Worm (Caenorhabditis elegans) whole organism, mixed stage, embryonic: Measurements from ENCODE around the gene C34E11.4.

Source experiments
- M03D4.4 ChIP-seq: sonication (generic microtip); optimal IDR thresholded peaks from 2 replicates; lab custom pipeline; 2017; ENCODE audit warnings: mild to moderate bottlenecking, missing genetic modification characterization, missing compliant biosample characterization
- bed-3 ChIP-seq: fragments of 200-800 bp; sonication (Bioruptor generic); optimal IDR thresholded peaks from 3 replicates; lab custom pipeline; 2018; ENCODE audit warnings: mild to moderate bottlenecking, missing genetic modification characterization, moderate library complexity, missing compliant biosample characterization
- blmp-1 ChIP-seq: fragments of 150-350 bp; optimal IDR thresholded peaks from 2 replicates; lab custom pipeline; 2014; ENCODE audit warnings: missing biosample characterization, missing genetic modification characterization
- ceh-39 ChIP-seq: fragments of 150-350 bp; optimal IDR thresholded peaks from 2 replicates; lab custom pipeline; 2014; ENCODE audit warnings: missing biosample characterization, missing genetic modification characterization
- ceh-43 ChIP-seq: fragments of 200-800 bp; sonication (Bioruptor generic); optimal IDR thresholded peaks from 2 replicates; lab custom pipeline; 2018; ENCODE audit warnings: mild to moderate bottlenecking, missing genetic modification characterization, moderate library complexity, missing compliant biosample characterization
- ceh-83 ChIP-seq: fragments of 200-800 bp; sonication (Bioruptor generic); optimal IDR thresholded peaks from 2 replicates; lab custom pipeline; 2018; ENCODE audit warnings: mild to moderate bottlenecking, missing genetic modification characterization, missing compliant biosample characterization
- ces-1 ChIP-seq: fragments of 150-350 bp; optimal IDR thresholded peaks from 2 replicates; lab custom pipeline; 2014; ENCODE audit warnings: missing biosample characterization, missing genetic modification reagents, missing genetic modification characterization
- cnd-1 ChIP-seq: fragments of 200-800 bp; sonication (Bioruptor generic); optimal IDR thresholded peaks from 2 replicates; lab custom pipeline; 2018; ENCODE audit warnings: mild to moderate bottlenecking, missing genetic modification characterization, missing compliant biosample characterization
- drap-1 ChIP-seq: fragments of 200-800 bp; sonication (Bioruptor generic); optimal IDR thresholded peaks from 3 replicates; lab custom pipeline; 2018; ENCODE audit warnings: mild to moderate bottlenecking, missing genetic modification characterization, missing compliant biosample characterization
- elt-1 ChIP-seq: sonication (generic microtip); optimal IDR thresholded peaks from 2 replicates; lab custom pipeline; 2017; ENCODE audit warnings: missing genetic modification characterization, mild to moderate bottlenecking, missing compliant biosample characterization, antibody characterized with exemption, moderate library complexity, borderline replicate concordance; ENCODE audit not compliant: insufficient read depth
- elt-3 ChIP-seq: fragments of 150-350 bp; optimal IDR thresholded peaks from 2 replicates; lab custom pipeline; 2014; ENCODE audit warnings: missing biosample characterization, missing genetic modification characterization
- flh-1 ChIP-seq: fragments of 200-800 bp; sonication (Bioruptor generic); optimal IDR thresholded peaks from 2 replicates; lab custom pipeline; 2018; ENCODE audit warnings: mild to moderate bottlenecking, missing genetic modification characterization, moderate library complexity, missing compliant biosample characterization
- ham-2 ChIP-seq: fragments of 200-800 bp; sonication (Bioruptor generic); optimal IDR thresholded peaks from 2 replicates; lab custom pipeline; 2018; ENCODE audit warnings: mild to moderate bottlenecking, missing genetic modification characterization, missing compliant biosample characterization
- hlh-1 ChIP-seq: fragments of 150-350 bp; optimal IDR thresholded peaks from 2 replicates; lab custom pipeline; 2014; ENCODE audit warnings: missing biosample characterization, missing genetic modification reagents, missing genetic modification characterization
- lin-13 ChIP-seq: fragments of 150-350 bp; optimal IDR thresholded peaks from 2 replicates; lab custom pipeline; 2014; ENCODE audit warnings: missing biosample characterization, missing genetic modification characterization
- lin-32 ChIP-seq: fragments of 200-800 bp; sonication (Bioruptor generic); optimal IDR thresholded peaks from 2 replicates; lab custom pipeline; 2018; ENCODE audit warnings: mild to moderate bottlenecking, missing genetic modification characterization, missing compliant biosample characterization
- lsy-2 ChIP-seq: fragments of 150-350 bp; optimal IDR thresholded peaks from 2 replicates; lab custom pipeline; 2014; ENCODE audit warnings: missing biosample characterization, missing genetic modification characterization
- mab-5 ChIP-seq: fragments of 150-350 bp; optimal IDR thresholded peaks from 2 replicates; lab custom pipeline; 2014; ENCODE audit warnings: missing biosample characterization, missing genetic modification characterization
- mep-1 ChIP-seq: fragments of 150-350 bp; optimal IDR thresholded peaks from 2 replicates; lab custom pipeline; 2017; ENCODE audit warnings: missing biosample characterization, missing genetic modification reagents, missing genetic modification characterization, inconsistent platforms
- mls-2 ChIP-seq: sonication (generic microtip); optimal IDR thresholded peaks from 2 replicates; lab custom pipeline; 2016; ENCODE audit warnings: mild to moderate bottlenecking, missing genetic modification characterization, moderate library complexity, missing compliant biosample characterization
- nhr-12 ChIP-seq: fragments of 150-350 bp; optimal IDR thresholded peaks from 2 replicates; lab custom pipeline; 2014; ENCODE audit warnings: missing biosample characterization, missing genetic modification characterization
- nhr-2 ChIP-seq: fragments of 150-350 bp; optimal IDR thresholded peaks from 2 replicates; lab custom pipeline; 2014; ENCODE audit warnings: missing biosample characterization, missing genetic modification characterization
- nhr-237 ChIP-seq: fragments of 150-350 bp; optimal IDR thresholded peaks from 2 replicates; lab custom pipeline; 2014; ENCODE audit warnings: missing biosample characterization, missing genetic modification characterization
- nhr-28 ChIP-seq: fragments of 150-350 bp; optimal IDR thresholded peaks from 2 replicates; lab custom pipeline; 2014; ENCODE audit warnings: missing biosample characterization, missing genetic modification characterization
- nhr-76 ChIP-seq: sonication (generic microtip); optimal IDR thresholded peaks from 2 replicates; lab custom pipeline; 2017; ENCODE audit warnings: missing biosample characterization, missing genetic modification characterization
- pha-4 ChIP-seq: fragments of 150-350 bp; optimal IDR thresholded peaks from 2 replicates; lab custom pipeline; 2018; ENCODE audit warnings: missing biosample characterization, missing genetic modification reagents, missing genetic modification characterization
- sem-2 ChIP-seq: fragments of 200-800 bp; sonication (Bioruptor generic); optimal IDR thresholded peaks from 2 replicates; lab custom pipeline; 2018; ENCODE audit warnings: mild to moderate bottlenecking, missing genetic modification characterization, missing compliant biosample characterization
- snpc-4 ChIP-seq: fragments of 150-350 bp; optimal IDR thresholded peaks from 2 replicates; lab custom pipeline; 2014; ENCODE audit warnings: missing biosample characterization, missing genetic modification characterization
- sptf-1 ChIP-seq: sonication (generic microtip); optimal IDR thresholded peaks from 2 replicates; lab custom pipeline; 2017; ENCODE audit warnings: mild to moderate bottlenecking, missing genetic modification characterization, moderate library complexity, missing compliant biosample characterization
- tbx-8 ChIP-seq: fragments of 200-800 bp; sonication (Bioruptor generic); optimal IDR thresholded peaks from 2 replicates; lab custom pipeline; 2018; ENCODE audit warnings: mild to moderate bottlenecking, missing genetic modification characterization, moderate library complexity, missing compliant biosample characterization
- unc-120 ChIP-seq: sonication (generic microtip); optimal IDR thresholded peaks from 2 replicates; lab custom pipeline; 2017; ENCODE audit warnings: missing genetic modification characterization, missing compliant biosample characterization; ENCODE audit not compliant: poor library complexity, severe bottlenecking
- unc-39 ChIP-seq: fragments of 150-350 bp; optimal IDR thresholded peaks from 2 replicates; lab custom pipeline; 2014; ENCODE audit warnings: missing biosample characterization, missing genetic modification characterization
- unc-62 ChIP-seq: fragments of 150-350 bp; optimal IDR thresholded peaks from 2 replicates; lab custom pipeline; 2014; ENCODE audit warnings: missing biosample characterization, missing genetic modification reagents, missing genetic modification characterization
- zip-8 ChIP-seq: fragments of 150-350 bp; optimal IDR thresholded peaks from 2 replicates; lab custom pipeline; 2014; ENCODE audit warnings: missing biosample characterization, missing genetic modification characterization
- ztf-11 ChIP-seq: fragments of 150-350 bp; optimal IDR thresholded peaks from 2 replicates; lab custom pipeline; 2014; ENCODE audit warnings: missing biosample characterization, missing genetic modification characterization

The C34E11.4 gene

DNA sequence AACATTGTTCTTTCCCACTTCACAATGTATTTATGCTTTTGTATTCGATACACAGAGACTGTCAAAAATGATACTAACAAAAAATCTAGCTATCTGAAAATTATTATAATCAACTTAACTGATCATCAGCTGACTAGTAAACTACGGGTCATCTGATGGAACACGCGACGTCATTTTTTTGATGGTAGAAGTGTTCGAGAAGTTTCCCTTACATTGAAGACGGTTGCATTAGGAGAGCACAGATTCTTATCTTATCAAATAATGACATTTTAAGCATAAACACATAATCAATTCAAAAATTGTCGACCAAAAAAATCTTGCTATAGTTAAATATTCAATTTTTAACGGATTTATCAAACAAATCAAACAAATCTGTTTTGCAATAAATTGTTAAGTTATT lies 11.3 kb upstream of the C34E11.4 start:
- TF ChIP-seq lin-32 (no peak), ces-1 (no peak), elt-3 (tag; lab: Kevin White, UChicago) (no peak), nhr-12 (no peak), pha-4 (no peak), ceh-43 (GFP tag; lab: Kevin White, UChicago) (no peak), lsy-2 (no peak), mep-1 (tag; lab: Kevin White, UChicago) (no peak)

DNA sequence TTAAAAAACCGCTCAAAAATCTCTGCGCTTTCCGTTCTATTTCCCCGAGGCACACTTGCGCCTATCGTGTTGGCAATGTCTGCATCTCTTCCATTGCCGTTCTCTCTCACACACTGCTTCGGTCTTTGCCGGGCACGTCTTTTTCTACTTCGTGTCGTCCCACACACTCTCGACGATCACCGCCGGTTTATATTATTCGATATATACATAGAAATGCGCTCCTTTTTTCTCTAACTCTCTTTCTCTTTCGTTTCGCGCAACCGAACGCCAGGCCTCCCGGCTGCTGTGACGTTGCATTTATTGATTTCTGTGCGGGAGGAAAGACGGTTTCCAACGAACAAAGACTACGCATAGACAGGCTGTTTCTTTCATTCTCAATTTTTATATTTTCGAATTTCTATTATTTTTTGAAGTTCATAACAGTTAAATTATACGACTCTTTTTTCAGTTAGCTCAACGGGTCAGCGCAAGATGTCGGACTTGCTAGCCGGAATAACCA lies 5.9 kb upstream of the C34E11.4 start, which contains the start of gene rsd-3:
Gene rsd-3 (plus strand): TSS at position 449 of the 499 bp plus-strand sequence.
- TF ChIP-seq zip-8 (tag; lab: Kevin White, UChicago) (no peak), nhr-76 (tag; lab: Kevin White, UChicago) (no peak), pha-4 (peak; percentile 47), unc-120 (tag; lab: Kevin White, UChicago) (peak; percentile 44), lin-13 (tag; lab: Kevin White, UChicago) (no peak), elt-1 (no peak), ces-1 (no peak), ceh-43 (GFP tag; lab: Kevin White, UChicago) (no peak), mab-5 (tag; lab: Kevin White, UChicago) (no peak), M03D4.4 (tag; lab: Kevin White, UChicago) (no peak), elt-3 (tag; lab: Kevin White, UChicago) (no peak), ztf-11 (tag; lab: Kevin White, UChicago) (peak; percentile 3), sem-2 (GFP tag; lab: Kevin White, UChicago) (no peak), unc-39 (no peak), ceh-83 (GFP tag; lab: Kevin White, UChicago) (no peak), drap-1 (peak; percentile 25), lin-32 (no peak), ceh-39 (tag; lab: Kevin White, UChicago) (peak; percentile 14), mep-1 (tag; lab: Kevin White, UChicago) (peak; percentile 18), hlh-1 (peak; percentile 18), flh-1 (GFP tag; lab: Kevin White, UChicago) (no peak), sptf-1 (tag; lab: Kevin White, UChicago) (peak; percentile 17), blmp-1 (tag; lab: Kevin White, UChicago) (no peak), nhr-2 (peak; percentile 97), ham-2 (GFP tag; lab: Kevin White, UChicago) (peak; percentile 30), mls-2 (tag; lab: Kevin White, UChicago) (peak; percentile 54), cnd-1 (no peak), bed-3 (GFP tag; lab: Kevin White, UChicago) (peak; percentile 51), snpc-4 (no peak), nhr-237 (peak; percentile 25), unc-62 (no peak), lsy-2 (no peak), nhr-28 (tag; lab: Kevin White, UChicago) (no peak), nhr-12 (no peak), tbx-8 (no peak)
- TF ChIP-seq, all 35 proteins: peak for 13

DNA sequence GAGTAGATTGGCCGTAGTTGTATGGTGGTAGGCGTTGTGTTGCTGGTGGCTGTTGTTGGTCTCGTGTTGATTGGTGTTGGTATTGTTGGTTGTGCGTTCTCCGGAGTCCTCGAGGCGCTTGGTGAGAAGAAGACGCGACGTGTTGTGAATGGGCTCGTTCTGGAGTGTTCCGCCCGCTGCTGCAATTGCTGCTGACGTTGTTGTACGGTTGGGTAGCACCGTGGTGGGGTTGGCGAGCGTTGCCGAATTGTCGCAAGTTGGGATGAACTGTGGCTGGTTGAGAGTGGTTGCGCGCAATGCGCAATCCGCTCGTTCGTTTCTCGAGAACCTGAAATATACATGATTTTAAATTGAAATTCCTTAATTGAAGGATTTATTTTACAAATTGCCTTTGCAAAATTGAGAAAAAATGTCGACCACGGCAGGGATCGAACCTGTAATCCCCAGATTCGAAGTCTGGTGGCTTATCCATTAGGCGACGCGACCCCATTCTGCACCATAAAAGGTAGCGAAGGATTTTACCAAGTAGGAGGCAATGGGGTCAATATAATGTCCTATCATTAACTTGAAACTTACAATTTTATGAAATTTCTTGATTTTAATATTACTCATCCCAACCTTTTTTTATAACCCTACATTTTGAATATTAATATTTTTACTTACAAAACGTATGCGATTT lies 2.3 kb downstream of the C34E11.4 start:
- TF ChIP-seq nhr-12 (no peak), lin-32 (no peak), lin-13 (tag; lab: Kevin White, UChicago) (no peak), nhr-28 (tag; lab: Kevin White, UChicago) (no peak), ceh-39 (tag; lab: Kevin White, UChicago) (no peak), elt-3 (tag; lab: Kevin White, UChicago) (no peak), unc-120 (tag; lab: Kevin White, UChicago) (no peak), tbx-8 (no peak), ham-2 (GFP tag; lab: Kevin White, UChicago) (no peak)

DNA sequence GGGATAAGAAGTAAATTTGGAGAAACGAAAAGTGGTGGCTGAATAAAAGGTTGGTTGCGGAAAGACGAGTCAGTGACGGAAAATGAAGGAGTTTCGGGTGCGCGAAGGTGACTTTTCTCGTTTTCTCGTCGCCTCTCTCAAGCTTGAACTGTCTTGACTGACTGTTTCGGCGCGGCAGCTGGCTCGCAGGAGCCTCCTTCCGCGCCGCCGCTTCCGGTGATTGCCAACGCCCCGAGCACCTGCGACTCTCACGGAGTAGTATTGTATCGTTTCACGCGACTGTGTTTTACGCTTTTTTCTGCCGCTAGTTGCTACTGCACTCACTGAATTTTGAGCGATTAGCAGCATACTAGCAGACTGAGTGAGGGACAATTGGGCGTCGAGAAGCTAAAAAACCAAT lies 10.7 kb downstream of the C34E11.4 start, which contains the start of gene C34E11.2:
Gene C34E11.2 (minus strand): TSS at position 84 of the 400 bp plus-strand sequence.
- TF ChIP-seq ceh-83 (GFP tag; lab: Kevin White, UChicago) (no peak), nhr-237 (no peak), elt-1 (no peak), nhr-12 (no peak), zip-8 (tag; lab: Kevin White, UChicago) (no peak), hlh-1 (no peak), ham-2 (GFP tag; lab: Kevin White, UChicago) (no peak), nhr-76 (tag; lab: Kevin White, UChicago) (no peak), unc-62 (no peak), drap-1 (no peak), snpc-4 (no peak), blmp-1 (tag; lab: Kevin White, UChicago) (no peak), flh-1 (GFP tag; lab: Kevin White, UChicago) (no peak), lin-13 (tag; lab: Kevin White, UChicago) (no peak)
- TF ChIP-seq, all 35 proteins: peak for 0
